Worm (Caenorhabditis elegans): ENCODE data around the gene xrn-1.

- TF ChIP-seq dao-5 (tag; optimal IDR thresholded peaks at IDR 0.05), result no peak
- TF ChIP-seq him-1 (tag; optimal IDR thresholded peaks at IDR 0.05), result no peak
- TF ChIP-seq W03F9.2 (tag; optimal IDR thresholded peaks at IDR 0.05), result no peak
Observed at ce11 chrII:14060439-14060838, 8.3 kb upstream of the xrn-1 start, which contains the start of gene W01G7.4.

All from whole organism, L4/young adult.